Fruit fly (Drosophila melanogaster) whole organism, embryonic: ENCODE results near the gene Etl1.
A peak's percentile ranks its signal among the peaks of the same experiment; 100 is the strongest.

Source experiments
- Atf6 ChIP-seq: fragments of 200-800 bp; sonication (Bioruptor generic); IDR thresholded peaks from 2 replicates; pipeline ENCODE4 v1.3.6; 2022; ENCODE audit warnings: missing biosample characterization, missing genetic modification characterization
- C15 ChIP-seq: fragments of 200-800 bp; sonication (Bioruptor generic); IDR thresholded peaks from 3 replicates; pipeline ENCODE4 v1.3.6; 2022; ENCODE audit warnings: missing biosample characterization, missing genetic modification characterization
- CG11456 ChIP-seq: fragments of 200-800 bp; sonication (Bioruptor generic); IDR thresholded peaks from 3 replicates; pipeline ENCODE4 v1.3.6; 2022; ENCODE audit warnings: missing biosample characterization, missing genetic modification characterization
- CG12769 ChIP-seq: fragments of 200-800 bp; sonication (Bioruptor generic); optimal IDR thresholded peaks from 2 replicates; lab custom pipeline; 2019; ENCODE audit warnings: missing biosample characterization, mild to moderate bottlenecking, missing genetic modification characterization, moderate library complexity
- CG13296 ChIP-seq: fragments of 200-800 bp; sonication (Bioruptor generic); optimal IDR thresholded peaks from 3 replicates; lab custom pipeline; 2018; ENCODE audit warnings: missing biosample characterization, mild to moderate bottlenecking, missing genetic modification characterization
- CG14441 ChIP-seq: fragments of 200-800 bp; sonication (Bioruptor generic); IDR thresholded peaks from 2 replicates; pipeline ENCODE4 v1.3.6; 2022; ENCODE audit warnings: missing biosample characterization, missing genetic modification characterization
- CG15696 ChIP-seq: fragments of 200-800 bp; sonication (Bioruptor generic); optimal IDR thresholded peaks from 2 replicates; lab custom pipeline; 2019; ENCODE audit warnings: missing biosample characterization, mild to moderate bottlenecking, missing genetic modification characterization, moderate library complexity
- CG18619 ChIP-seq: fragments of 200-800 bp; sonication (Bioruptor generic); optimal IDR thresholded peaks from 3 replicates; lab custom pipeline; 2017; ENCODE audit warnings: missing biosample characterization, mild to moderate bottlenecking, missing genetic modification characterization
- CG2678 ChIP-seq: fragments of 200-800 bp; sonication (Bioruptor generic); optimal IDR thresholded peaks from 3 replicates; lab custom pipeline; 2019; ENCODE audit warnings: missing biosample characterization, mild to moderate bottlenecking, missing genetic modification characterization, moderate library complexity
- CG32532 ChIP-seq: fragments of 200-800 bp; sonication (Bioruptor generic); IDR thresholded peaks from 2 replicates; pipeline ENCODE4 v1.3.6; 2022; ENCODE audit warnings: missing biosample characterization, missing genetic modification characterization
- CG34422 ChIP-seq: fragments of 200-800 bp; sonication (Bioruptor generic); IDR thresholded peaks from 3 replicates; pipeline ENCODE4 v1.3.6; 2022; ENCODE audit warnings: missing biosample characterization, missing genetic modification characterization
- CG4854 ChIP-seq: fragments of 200-800 bp; sonication (Bioruptor generic); optimal IDR thresholded peaks from 2 replicates; lab custom pipeline; 2016; ENCODE audit warnings: missing biosample characterization, missing genetic modification characterization, inconsistent platforms
- CG7372 ChIP-seq: fragments of 200-800 bp; sonication (Bioruptor generic); IDR thresholded peaks from 2 replicates; pipeline ENCODE4 v1.3.6; 2022; ENCODE audit warnings: missing biosample characterization, missing genetic modification characterization
- CG7839 ChIP-seq: fragments of 200-800 bp; sonication (Bioruptor generic); optimal IDR thresholded peaks from 3 replicates; lab custom pipeline; 2018; ENCODE audit warnings: missing biosample characterization, mild to moderate bottlenecking, missing genetic modification characterization, moderate library complexity
- CG8089 ChIP-seq: fragments of 200-800 bp; sonication (Bioruptor generic); optimal IDR thresholded peaks from 3 replicates; lab custom pipeline; 2016; ENCODE audit warnings: missing biosample characterization, missing genetic modification characterization
- CG8290 ChIP-seq, 3 experiments: fragments of 200-800 bp; sonication (Bioruptor generic); optimal IDR thresholded peaks; 2 replicates each; lab custom pipeline; 2016 to 2019; ENCODE audit warnings: missing biosample characterization in 3 of 3, missing genetic modification characterization in 3 of 3, mild to moderate bottlenecking in 2 of 3, moderate library complexity in 1 of 3
- Deaf1 ChIP-seq: fragments of 200-800 bp; optimal IDR thresholded peaks from 3 replicates; lab custom pipeline; 2019; ENCODE audit warnings: missing biosample characterization, mild to moderate bottlenecking, missing genetic modification characterization, moderate library complexity
- Gug ChIP-seq: fragments of 200-800 bp; sonication (Bioruptor generic); IDR thresholded peaks from 4 replicates; pipeline ENCODE4 v1.3.6; 2022; ENCODE audit warnings: missing biosample characterization, missing genetic modification characterization
- Kr ChIP-seq: fragments of 200-800 bp; sonication (Bioruptor generic); optimal IDR thresholded peaks from 2 replicates; lab custom pipeline; 2017; ENCODE audit warnings: missing biosample characterization, mild to moderate bottlenecking, missing genetic modification characterization
- MBD-R2 ChIP-seq: fragments of 200-800 bp; sonication (Bioruptor generic); IDR thresholded peaks from 2 replicates; pipeline ENCODE4 v1.3.6; 2022; ENCODE audit warnings: missing biosample characterization, missing genetic modification characterization
- NC2α ChIP-seq: fragments of 200-800 bp; sonication (Bioruptor generic); optimal IDR thresholded peaks from 2 replicates; lab custom pipeline; 2016; ENCODE audit warnings: missing biosample characterization, missing genetic modification characterization
- NC2β ChIP-seq: fragments of 200-800 bp; sonication (Bioruptor generic); optimal IDR thresholded peaks from 2 replicates; lab custom pipeline; 2016; ENCODE audit warnings: missing biosample characterization, missing genetic modification characterization
- NFAT ChIP-seq: fragments of 200-800 bp; sonication (Bioruptor generic); IDR thresholded peaks from 2 replicates; pipeline ENCODE4 v1.3.6; 2022; ENCODE audit warnings: missing biosample characterization, missing genetic modification characterization
- Optix ChIP-seq: fragments of 200-800 bp; sonication (Bioruptor generic); IDR thresholded peaks from 3 replicates; pipeline ENCODE4 v1.3.6; 2022; ENCODE audit warnings: missing biosample characterization, missing genetic modification characterization
- Ptx1 ChIP-seq: fragments of 200-800 bp; sonication (Bioruptor generic); IDR thresholded peaks from 2 replicates; pipeline ENCODE4 v1.3.6; 2022; ENCODE audit warnings: missing biosample characterization, missing genetic modification characterization
- Side ChIP-seq: fragments of 200-800 bp; sonication (Bioruptor generic); optimal IDR thresholded peaks from 2 replicates; lab custom pipeline; 2016; ENCODE audit warnings: missing biosample characterization, missing genetic modification characterization
- Vsx1 ChIP-seq: fragments of 200-800 bp; sonication (Bioruptor generic); optimal IDR thresholded peaks from 2 replicates; lab custom pipeline; 2017; ENCODE audit warnings: missing biosample characterization, mild to moderate bottlenecking, missing genetic modification characterization, missing genetic modification reagents
- Xbp1 ChIP-seq: fragments of 200-800 bp; sonication (Bioruptor generic); optimal IDR thresholded peaks from 3 replicates; lab custom pipeline; 2016; ENCODE audit warnings: missing biosample characterization, mild to moderate bottlenecking, missing genetic modification characterization
- al ChIP-seq: fragments of 200-800 bp; sonication (Bioruptor generic); IDR thresholded peaks from 2 replicates; pipeline ENCODE4 v1.3.6; 2022; ENCODE audit warnings: missing biosample characterization, missing genetic modification characterization
- chn ChIP-seq: fragments of 200-800 bp; sonication (Bioruptor generic); optimal IDR thresholded peaks from 2 replicates; lab custom pipeline; 2016; ENCODE audit warnings: missing biosample characterization, missing genetic modification characterization
- croc ChIP-seq: fragments of 200-800 bp; sonication (Bioruptor generic); conservative IDR thresholded peaks from 3 replicates; pipeline ENCODE4 v1.3.6; 2022; ENCODE audit warnings: missing biosample characterization, missing genetic modification characterization
- crol ChIP-seq: fragments of 200-800 bp; sonication (Bioruptor generic); IDR thresholded peaks from 2 replicates; pipeline ENCODE4 v1.3.6; 2022; ENCODE audit warnings: missing biosample characterization, missing genetic modification characterization
- crp ChIP-seq, 2 experiments: fragments of 200-800 bp; sonication (Bioruptor generic); optimal IDR thresholded peaks; 2 replicates in 1 of 2; 3 replicates in 1 of 2; lab custom pipeline; 2017; ENCODE audit warnings: missing biosample characterization in 2 of 2, missing genetic modification characterization in 2 of 2, mild to moderate bottlenecking in 1 of 2, moderate library complexity in 1 of 2
- danr ChIP-seq: fragments of 200-800 bp; sonication (Bioruptor generic); IDR thresholded peaks from 2 replicates; pipeline ENCODE4 v1.3.6; 2022; ENCODE audit warnings: missing biosample characterization, missing genetic modification characterization
- ems ChIP-seq: fragments of 200-800 bp; sonication (Bioruptor generic); optimal IDR thresholded peaks from 3 replicates; lab custom pipeline; 2016; ENCODE audit warnings: missing biosample characterization, missing genetic modification characterization
- eyg ChIP-seq: fragments of 200-800 bp; sonication (Bioruptor generic); optimal IDR thresholded peaks from 3 replicates; lab custom pipeline; 2016; ENCODE audit warnings: missing biosample characterization, missing genetic modification characterization
- fd96Cb ChIP-seq: fragments of 200-800 bp; sonication (Bioruptor generic); optimal IDR thresholded peaks from 2 replicates; lab custom pipeline; 2018; ENCODE audit warnings: missing biosample characterization, mild to moderate bottlenecking, missing genetic modification characterization, moderate library complexity
- gem ChIP-seq: fragments of 200-800 bp; sonication (Bioruptor generic); optimal IDR thresholded peaks from 2 replicates; lab custom pipeline; 2019; ENCODE audit warnings: missing biosample characterization, mild to moderate bottlenecking, missing genetic modification characterization, moderate library complexity
- hkb ChIP-seq, 2 experiments: fragments of 200-800 bp in 1 of 2; fragments of >200 bp in 1 of 2; sonication (Bioruptor generic) in 1 of 2; IDR thresholded peaks in 1 of 2; optimal IDR thresholded peaks in 1 of 2; 2 replicates each; pipeline versions ENCODE4 v1.3.6 to Lab custom; 2017 to 2022; ENCODE audit warnings: missing biosample characterization in 1 of 2, missing genetic modification characterization in 1 of 2
- jumu ChIP-seq: fragments of 200-800 bp; sonication (Bioruptor generic); optimal IDR thresholded peaks from 3 replicates; lab custom pipeline; 2016; ENCODE audit warnings: missing biosample characterization, missing genetic modification characterization
- ken ChIP-seq: fragments of 200-800 bp; sonication (Bioruptor generic); IDR thresholded peaks from 3 replicates; pipeline ENCODE4 v1.3.6; 2022; ENCODE audit warnings: missing biosample characterization, missing genetic modification characterization
- lab ChIP-seq: fragments of 200-800 bp; sonication (Bioruptor generic); optimal IDR thresholded peaks from 3 replicates; lab custom pipeline; 2017; ENCODE audit warnings: missing biosample characterization, missing genetic modification characterization, mild to moderate bottlenecking, moderate library complexity, missing genetic modification reagents
- lilli ChIP-seq: fragments of 200-800 bp; sonication (Bioruptor generic); optimal IDR thresholded peaks from 3 replicates; lab custom pipeline; 2016; ENCODE audit warnings: missing biosample characterization, missing genetic modification characterization
- mam ChIP-seq: fragments of 200-800 bp; sonication (Bioruptor generic); optimal IDR thresholded peaks from 3 replicates; lab custom pipeline; 2016; ENCODE audit warnings: missing biosample characterization, missing genetic modification characterization
- pan ChIP-seq, 4 experiments: fragments of >200 bp in 3 of 4; fragments of 200-800 bp in 1 of 4; sonication (Bioruptor generic) in 1 of 4; optimal IDR thresholded peaks in 3 of 4; IDR thresholded peaks in 1 of 4; 2 replicates each; pipeline versions ENCODE4 v1.3.6 to Lab custom; 2017 to 2022; ENCODE audit warnings: missing biosample characterization in 2 of 4, missing genetic modification characterization in 2 of 4, mixed read lengths in 1 of 4
- sd ChIP-seq: fragments of 200-800 bp; sonication (Bioruptor generic); optimal IDR thresholded peaks from 3 replicates; lab custom pipeline; 2018; ENCODE audit warnings: missing biosample characterization, mild to moderate bottlenecking, missing genetic modification characterization, moderate library complexity
- tgo ChIP-seq: fragments of 200-800 bp; sonication (Bioruptor generic); IDR thresholded peaks from 3 replicates; pipeline ENCODE4 v1.3.6; 2022; ENCODE audit warnings: missing biosample characterization, missing genetic modification characterization
- tup ChIP-seq: fragments of 200-800 bp; sonication (Bioruptor generic); optimal IDR thresholded peaks from 2 replicates; lab custom pipeline; 2016; ENCODE audit warnings: missing biosample characterization, mild to moderate bottlenecking, missing genetic modification characterization, moderate library complexity
- zfh1 ChIP-seq: fragments of 200-800 bp; sonication (Bioruptor generic); IDR thresholded peaks from 3 replicates; pipeline ENCODE4 v1.3.6; 2022; ENCODE audit warnings: missing biosample characterization, missing genetic modification characterization

Etl1 gene

DNA sequence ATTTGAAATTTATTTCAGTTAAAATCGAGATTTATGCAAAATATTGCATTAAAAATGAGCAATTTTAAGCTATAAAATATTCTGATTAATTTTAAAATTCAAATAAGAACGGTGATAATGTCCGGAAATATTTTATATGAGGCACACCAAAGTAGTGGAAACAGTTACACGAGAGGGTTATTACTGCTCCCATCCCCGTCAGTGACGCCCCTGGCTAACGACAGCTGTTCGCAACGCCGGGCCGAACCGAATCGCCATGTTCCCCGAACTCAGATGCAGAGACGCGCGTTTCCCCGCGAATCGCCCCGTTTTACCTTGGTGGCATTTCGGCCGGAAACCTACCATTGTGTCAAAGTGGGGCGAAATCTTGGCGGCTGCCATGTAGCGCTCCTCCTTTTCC is 625 bp downstream of the Etl1 start:
- TF ChIP-seq jumu = peak; percentile 19
- peak; percentile 10 to 82 for TF ChIP-seq crp (GFP tag; optimal IDR thresholded peaks at IDR 0.05; lab: Kevin White, UChicago)
- TF ChIP-seq tgo (GFP tag; lab: Robert Waterston, UW) = peak; percentile 37; the same call in 1 of the 3 replicates
- TF ChIP-seq Atf6 (GFP tag; lab: Robert Waterston, UW) = peak; percentile 44; the same call in 1 of the 2 replicates
- TF ChIP-seq Vsx1 (GFP tag; lab: Kevin White, UChicago) = no peak
- TF ChIP-seq CG8290 (GFP tag; optimal IDR thresholded peaks at IDR 0.05; lab: Kevin White, UChicago) = no peak
- peak in 1 of 2 experiments; percentile 14 for TF ChIP-seq CG8290 (tag; optimal IDR thresholded peaks at IDR 0.05; lab: Kevin White, UChicago)
- TF ChIP-seq lilli (GFP tag; lab: Kevin White, UChicago) = peak; percentile 57
- TF ChIP-seq ems = peak; percentile 9
- 0 out of 3 replicates have a peak, but pooled peaks have one; percentile 34 for TF ChIP-seq CG11456 (GFP tag; lab: Robert Waterston, UW)
- TF ChIP-seq fd96Cb (tag; lab: Kevin White, UChicago) = no peak
- TF ChIP-seq Gug (GFP tag; lab: Robert Waterston, UW) = peak; percentile 60; the same call in 2 of the 4 replicates
- no peak for TF ChIP-seq tup (GFP tag; lab: Kevin White, UChicago)
- no peak for TF ChIP-seq NC2β (GFP tag; lab: Kevin White, UChicago)
- TF ChIP-seq zfh1 (GFP tag; lab: Robert Waterston, UW) = peak; percentile 58; the same call in 2 of the 3 replicates
- TF ChIP-seq eyg (GFP tag; lab: Kevin White, UChicago) = peak; percentile 0
- no peak for TF ChIP-seq NC2α (GFP tag; lab: Kevin White, UChicago)
- TF ChIP-seq danr = peak; percentile 40; the same call in 1 of the 2 replicates
- TF ChIP-seq chn (GFP tag; lab: Kevin White, UChicago) = peak; percentile 2
- TF ChIP-seq Side (GFP tag; lab: Kevin White, UChicago) = peak; percentile 55
- TF ChIP-seq CG12769 (tag; lab: Kevin White, UChicago) = peak; percentile 32
- TF ChIP-seq sd (tag; lab: Kevin White, UChicago) = no peak
- TF ChIP-seq pan (optimal IDR thresholded peaks at IDR 0.05; lab: Kevin White, UChicago) = no peak
- TF ChIP-seq pan (GFP tag; optimal IDR thresholded peaks at IDR 0.05 in 1 of 2, IDR thresholded peaks at IDR 0.05 in 1 of 2) = peak in 1 of 2 experiments; percentile 64
- peak; percentile 24; the same call in 1 of the 3 replicates for TF ChIP-seq Optix (GFP tag; lab: Robert Waterston, UW)
- TF ChIP-seq CG15696 = no peak
- peak; percentile 38 for TF ChIP-seq lab (GFP tag; lab: Kevin White, UChicago)
- 0 out of 2 replicates have a peak, but pooled peaks have one; percentile 8 for TF ChIP-seq al (GFP tag; lab: Robert Waterston, UW)
- TF ChIP-seq CG2678 (tag; lab: Kevin White, UChicago) = peak; percentile 28
- TF ChIP-seq CG34422 (GFP tag; lab: Robert Waterston, UW) = peak; percentile 62; the same call in 1 of the 3 replicates
- TF ChIP-seq CG32532 = peak; percentile 15; the same call in 1 of the 2 replicates
- TF ChIP-seq NFAT = 0 out of 2 replicates have a peak, but pooled peaks have one; percentile 23
- TF ChIP-seq CG14441 (GFP tag; lab: Robert Waterston, UW) = 0 out of 2 replicates have a peak, but pooled peaks have one; percentile 4
- no peak for TF ChIP-seq CG8089 (GFP tag; lab: Kevin White, UChicago)
- TF ChIP-seq gem (tag; lab: Kevin White, UChicago) = peak; percentile 10
- TF ChIP-seq CG4854 (GFP tag; lab: Kevin White, UChicago) = no peak
- TF ChIP-seq ken (GFP tag; lab: Robert Waterston, UW) = peak; percentile 26; the same call in 1 of the 3 replicates
- no peak for TF ChIP-seq hkb (optimal IDR thresholded peaks at IDR 0.05; lab: Kevin White, UChicago)
- TF ChIP-seq hkb (GFP tag; IDR thresholded peaks at IDR 0.05; lab: Robert Waterston, UW) = peak; percentile 69
- TF ChIP-seq crol (GFP tag; lab: Robert Waterston, UW) = peak; percentile 28; the same call in 1 of the 2 replicates
- peak; percentile 25 for TF ChIP-seq CG7839 (tag; lab: Kevin White, UChicago)
- TF ChIP-seq CG13296 (GFP tag; lab: Kevin White, UChicago) = peak; percentile 9
- no peak for TF ChIP-seq Kr (GFP tag; lab: Kevin White, UChicago)
- no peak for TF ChIP-seq C15 (GFP tag; lab: Robert Waterston, UW)
- TF ChIP-seq CG7372 (GFP tag; lab: Robert Waterston, UW) = no peak
- peak; percentile 39 for TF ChIP-seq Xbp1 (GFP tag; lab: Kevin White, UChicago)
- TF ChIP-seq CG18619 (GFP tag; lab: Kevin White, UChicago) = peak; percentile 31
- peak; percentile 22 for TF ChIP-seq MBD-R2 (GFP tag; lab: Robert Waterston, UW)
- TF ChIP-seq Ptx1 (GFP tag; lab: Robert Waterston, UW) = peak; percentile 50
- TF ChIP-seq Deaf1 = peak; percentile 88
- peak; percentile 38 for TF ChIP-seq mam
- no peak for TF ChIP-seq croc (GFP tag; lab: Robert Waterston, UW)
